Fruit fly (Drosophila melanogaster) whole organism, prepupa: ENCODE measurements around the gene CG13707.

ENCODE experiments used
- Blimp-1 ChIP-seq: fragments of 200-800 bp; sonication (Bioruptor generic); optimal IDR thresholded peaks from 3 replicates; lab custom pipeline; 2017; ENCODE audit warnings: missing biosample characterization, missing genetic modification characterization, mild to moderate bottlenecking, moderate library complexity, missing genetic modification reagents
- CG10631 ChIP-seq: fragments of 200-800 bp; sonication (Bioruptor generic); optimal IDR thresholded peaks from 2 replicates; lab custom pipeline; 2016; ENCODE audit warnings: missing biosample characterization, missing genetic modification characterization
- CG10669 ChIP-seq: fragments of 200-800 bp; sonication (Bioruptor generic); optimal IDR thresholded peaks from 3 replicates; lab custom pipeline; 2018; ENCODE audit warnings: missing biosample characterization, mild to moderate bottlenecking, missing genetic modification characterization, moderate library complexity
- CG11294 ChIP-seq: fragments of 200-800 bp; sonication (Bioruptor generic); IDR thresholded peaks from 2 replicates; pipeline ENCODE4 v1.3.6; 2022; ENCODE audit warnings: missing biosample characterization, missing genetic modification characterization
- CG15336 ChIP-seq: fragments of 200-800 bp; sonication (Bioruptor generic); IDR thresholded peaks from 2 replicates; pipeline ENCODE4 v1.3.6; 2022; ENCODE audit warnings: missing biosample characterization, missing genetic modification characterization
- CG31627 ChIP-seq: fragments of 200-800 bp; sonication (Bioruptor generic); optimal IDR thresholded peaks from 3 replicates; lab custom pipeline; 2016; ENCODE audit warnings: missing biosample characterization, missing genetic modification characterization
- CG32006 ChIP-seq: fragments of 200-800 bp; sonication (Bioruptor generic); optimal IDR thresholded peaks from 3 replicates; lab custom pipeline; 2017; ENCODE audit warnings: missing biosample characterization, mild to moderate bottlenecking, missing genetic modification characterization
- CG34406 ChIP-seq: fragments of 200-800 bp; sonication (Bioruptor generic); optimal IDR thresholded peaks from 3 replicates; lab custom pipeline; 2016; ENCODE audit warnings: missing biosample characterization, missing genetic modification characterization
- CG3919 ChIP-seq: fragments of 200-800 bp; sonication (Bioruptor generic); optimal IDR thresholded peaks from 3 replicates; lab custom pipeline; 2016; ENCODE audit warnings: missing biosample characterization, missing genetic modification characterization
- CG6276 ChIP-seq: fragments of 200-800 bp; sonication (Bioruptor generic); optimal IDR thresholded peaks from 2 replicates; lab custom pipeline; 2017; ENCODE audit warnings: missing biosample characterization, mild to moderate bottlenecking, missing genetic modification characterization
- CG6792 ChIP-seq: fragments of 200-800 bp; sonication (Bioruptor generic); optimal IDR thresholded peaks from 3 replicates; lab custom pipeline; 2016; ENCODE audit warnings: missing biosample characterization, missing genetic modification characterization
- CG6808 ChIP-seq: fragments of 200-800 bp; sonication (Bioruptor generic); optimal IDR thresholded peaks from 3 replicates; lab custom pipeline; 2017; ENCODE audit warnings: missing biosample characterization, missing genetic modification characterization, mild to moderate bottlenecking, moderate library complexity, missing genetic modification reagents
- CG6854 ChIP-seq: fragments of 200-800 bp; sonication (Bioruptor generic); optimal IDR thresholded peaks from 2 replicates; lab custom pipeline; 2017; ENCODE audit warnings: missing biosample characterization, mild to moderate bottlenecking, missing genetic modification characterization
- Eip75B ChIP-seq: fragments of 200-800 bp; sonication (Bioruptor generic); optimal IDR thresholded peaks from 3 replicates; lab custom pipeline; 2016; ENCODE audit warnings: missing biosample characterization, missing genetic modification characterization
- Eip78C ChIP-seq: fragments of 200-800 bp; sonication (Bioruptor generic); peaks from one replicate; lab custom pipeline; 2016; ENCODE audit warnings: missing biosample characterization, missing genetic modification characterization
- Ets21C ChIP-seq: fragments of 200-800 bp; sonication (Bioruptor generic); optimal IDR thresholded peaks from 3 replicates; lab custom pipeline; 2016; ENCODE audit warnings: missing biosample characterization, missing genetic modification characterization
- Ets96B ChIP-seq: fragments of 200-800 bp; optimal IDR thresholded peaks from 2 replicates; lab custom pipeline; 2019; ENCODE audit warnings: missing biosample characterization, mild to moderate bottlenecking, missing genetic modification characterization, moderate library complexity
- Gug ChIP-seq: fragments of 200-800 bp; sonication (Bioruptor generic); IDR thresholded peaks from 2 replicates; pipeline ENCODE4 v1.3.6; 2022; ENCODE audit warnings: missing biosample characterization, missing genetic modification characterization
- Hr38 ChIP-seq: sonication (Bioruptor generic); optimal IDR thresholded peaks from 2 replicates; lab custom pipeline; 2016; ENCODE audit warnings: missing biosample characterization, missing genetic modification characterization
- Lpt ChIP-seq: fragments of 200-800 bp; sonication (Bioruptor generic); optimal IDR thresholded peaks from 3 replicates; lab custom pipeline; 2016; ENCODE audit warnings: missing biosample characterization, missing genetic modification characterization
- Met ChIP-seq: fragments of 200-800 bp; sonication (Bioruptor generic); optimal IDR thresholded peaks from 3 replicates; lab custom pipeline; 2016; ENCODE audit warnings: missing biosample characterization, missing genetic modification characterization
- OdsH ChIP-seq: fragments of 200-800 bp; sonication (Bioruptor generic); optimal IDR thresholded peaks from 3 replicates; lab custom pipeline; 2016; ENCODE audit warnings: missing biosample characterization, missing genetic modification characterization
- Smox ChIP-seq: fragments of 200-800 bp; sonication (Bioruptor generic); optimal IDR thresholded peaks from 3 replicates; lab custom pipeline; 2016; ENCODE audit warnings: missing biosample characterization, missing genetic modification characterization
- Sox102F ChIP-seq: fragments of 200-800 bp; sonication (Bioruptor generic); optimal IDR thresholded peaks from 2 replicates; lab custom pipeline; 2016; ENCODE audit warnings: missing biosample characterization, mild to moderate bottlenecking, missing genetic modification characterization
- Sox14 ChIP-seq: fragments of 200-800 bp; sonication (Bioruptor generic); optimal IDR thresholded peaks from 3 replicates; lab custom pipeline; 2016; ENCODE audit warnings: missing biosample characterization, missing genetic modification characterization
- Sox15 ChIP-seq: fragments of 200-800 bp; sonication (Bioruptor generic); optimal IDR thresholded peaks from 3 replicates; lab custom pipeline; 2016; ENCODE audit warnings: missing biosample characterization, missing genetic modification characterization
- achi ChIP-seq: fragments of 200-800 bp; sonication (Bioruptor generic); optimal IDR thresholded peaks from 3 replicates; lab custom pipeline; 2016; ENCODE audit warnings: missing biosample characterization, missing genetic modification characterization
- acj6 ChIP-seq: fragments of 200-800 bp; sonication (Bioruptor generic); optimal IDR thresholded peaks from 3 replicates; lab custom pipeline; 2016; ENCODE audit warnings: missing biosample characterization, missing genetic modification characterization
- cyc ChIP-seq: fragments of 200-800 bp; sonication (Bioruptor generic); optimal IDR thresholded peaks from 3 replicates; lab custom pipeline; 2016; ENCODE audit warnings: missing biosample characterization, missing genetic modification characterization
- dac ChIP-seq: fragments of 200-800 bp; sonication (Bioruptor generic); optimal IDR thresholded peaks from 2 replicates; lab custom pipeline; 2017; ENCODE audit warnings: missing biosample characterization, mild to moderate bottlenecking, missing genetic modification characterization
- dsx ChIP-seq: fragments of 200-800 bp; optimal IDR thresholded peaks from 3 replicates; lab custom pipeline; 2019; ENCODE audit warnings: missing biosample characterization, mild to moderate bottlenecking, missing genetic modification characterization, moderate library complexity; ENCODE audit not compliant: poor library complexity, severe bottlenecking
- eg ChIP-seq: fragments of 200-800 bp; sonication (Bioruptor generic); IDR thresholded peaks from 3 replicates; pipeline ENCODE4 v1.3.6; 2022; ENCODE audit warnings: missing biosample characterization, missing genetic modification characterization
- esn ChIP-seq: fragments of 200-800 bp; sonication (Bioruptor generic); optimal IDR thresholded peaks from 2 replicates; lab custom pipeline; 2016; ENCODE audit warnings: missing biosample characterization, mild to moderate bottlenecking, missing genetic modification characterization, moderate library complexity
- fd59A ChIP-seq: fragments of 200-800 bp; sonication (Bioruptor generic); optimal IDR thresholded peaks from 2 replicates; lab custom pipeline; 2017; ENCODE audit warnings: missing biosample characterization, mild to moderate bottlenecking, missing genetic modification characterization, missing genetic modification reagents
- fkh ChIP-seq: fragments of 200-800 bp; sonication (Bioruptor generic); optimal IDR thresholded peaks from 3 replicates; lab custom pipeline; 2017; ENCODE audit warnings: missing biosample characterization, mild to moderate bottlenecking, missing genetic modification characterization, moderate library complexity
- lz ChIP-seq: fragments of 200-800 bp; sonication (Bioruptor generic); optimal IDR thresholded peaks from 3 replicates; lab custom pipeline; 2016; ENCODE audit warnings: missing biosample characterization, missing genetic modification characterization
- pdm3 ChIP-seq: fragments of 200-800 bp; sonication (Bioruptor generic); optimal IDR thresholded peaks from 3 replicates; lab custom pipeline; 2016; ENCODE audit warnings: missing biosample characterization, missing genetic modification characterization
- spab ChIP-seq: fragments of 200-800 bp; sonication (Bioruptor generic); optimal IDR thresholded peaks from 2 replicates; lab custom pipeline; 2017; ENCODE audit warnings: missing biosample characterization, mild to moderate bottlenecking, missing genetic modification characterization, missing genetic modification reagents
- ss ChIP-seq, 2 experiments: fragments of 200-800 bp; sonication (Bioruptor generic); optimal IDR thresholded peaks; 2 replicates in 1 of 2; 3 replicates in 1 of 2; lab custom pipeline; 2017 to 2018; ENCODE audit warnings: mild to moderate bottlenecking in 2 of 2, missing biosample characterization in 2 of 2, missing genetic modification characterization in 2 of 2, moderate library complexity in 1 of 2
- svp ChIP-seq: fragments of 200-800 bp; sonication (Bioruptor generic); peaks from one replicate; lab custom pipeline; 2016; ENCODE audit warnings: missing biosample characterization, missing genetic modification characterization
- topi ChIP-seq: fragments of 200-800 bp; sonication (Bioruptor generic); optimal IDR thresholded peaks from 3 replicates; lab custom pipeline; 2016; ENCODE audit warnings: missing biosample characterization, missing genetic modification characterization
- vri ChIP-seq: fragments of 200-800 bp; sonication (Bioruptor generic); optimal IDR thresholded peaks from 3 replicates; lab custom pipeline; 2016; ENCODE audit warnings: missing biosample characterization, mild to moderate bottlenecking, missing genetic modification characterization

The CG13707 gene

DNA sequence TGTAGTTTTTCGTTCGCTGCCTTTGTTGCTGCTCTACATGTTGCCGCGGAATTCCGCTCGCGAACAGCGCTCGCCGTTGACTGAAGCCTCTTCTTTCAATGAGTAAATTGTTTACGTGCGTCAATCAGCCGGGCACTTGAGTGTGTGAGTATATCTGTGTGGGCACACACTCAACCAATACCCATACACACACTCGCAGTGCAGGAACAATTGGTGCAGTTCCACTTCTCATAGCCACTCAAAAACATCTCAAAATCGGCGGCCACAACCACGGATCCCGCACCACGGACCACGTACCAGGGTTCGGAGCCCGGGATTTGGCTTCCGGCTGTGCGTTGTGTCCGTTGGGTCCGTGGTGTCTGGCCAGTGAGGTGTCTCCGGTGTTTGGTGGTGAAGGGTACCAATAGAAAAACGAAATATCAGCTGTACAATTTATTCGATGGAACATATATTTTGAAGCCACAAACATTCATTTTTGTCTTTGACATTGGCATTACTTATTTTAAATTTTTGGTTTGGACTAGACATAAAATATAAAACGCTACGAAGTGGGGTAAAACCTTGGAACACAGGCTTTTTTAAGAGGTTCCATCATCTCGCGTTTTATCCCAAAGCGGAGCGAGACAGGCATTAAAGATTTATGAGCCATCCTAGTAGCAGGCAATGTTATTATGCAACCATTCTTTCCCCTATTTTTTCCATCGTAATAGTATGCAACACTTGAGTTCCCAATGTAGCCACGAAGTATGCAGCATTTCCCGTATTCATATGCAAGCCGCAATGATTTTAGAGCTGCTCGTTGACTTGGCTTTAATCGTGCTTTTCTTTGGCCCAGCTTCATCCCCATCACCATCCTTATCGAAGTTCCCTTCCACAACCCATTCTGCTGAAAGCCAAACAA, at the start of gene CG13707:
Gene CG13707, minus strand, starts transcription at position 70 of the 901 bp plus-strand sequence.
- TF ChIP-seq Hr38 (GFP tag; lab: Kevin White, UChicago) (no peak), vri (GFP tag; lab: Kevin White, UChicago) (no peak), CG32006 (GFP tag; lab: Kevin White, UChicago) (no peak), esn (GFP tag; lab: Kevin White, UChicago) (no peak), Sox15 (GFP tag; lab: Kevin White, UChicago) (no peak), Eip78C (GFP tag; lab: Kevin White, UChicago) (peak; percentile 56), Lpt (GFP tag; lab: Kevin White, UChicago) (no peak), lz (GFP tag; lab: Kevin White, UChicago) (no peak), Smox (GFP tag; lab: Kevin White, UChicago) (no peak), achi (GFP tag; lab: Kevin White, UChicago) (no peak), dsx (no peak), Sox102F (GFP tag; lab: Kevin White, UChicago) (no peak), CG10669 (no peak), Eip75B (GFP tag; lab: Kevin White, UChicago) (no peak), CG6854 (peak; percentile 18), Ets21C (GFP tag; lab: Kevin White, UChicago) (no peak), Met (GFP tag; lab: Kevin White, UChicago) (no peak), CG10631 (GFP tag; lab: Kevin White, UChicago) (no peak), Ets96B (tag; lab: Kevin White, UChicago) (no peak), CG6808 (GFP tag; lab: Kevin White, UChicago) (no peak), dac (GFP tag; lab: Kevin White, UChicago) (no peak), Sox14 (GFP tag; lab: Kevin White, UChicago) (no peak), ss (GFP tag; optimal IDR thresholded peaks at IDR 0.05; lab: Kevin White, UChicago) (peak in 1 of 2 experiments; percentile 4), OdsH (GFP tag; lab: Kevin White, UChicago) (no peak), CG3919 (GFP tag; lab: Kevin White, UChicago) (peak; percentile 4), pdm3 (no peak), acj6 (no peak), CG15336 (GFP tag; lab: Robert Waterston, UW) (no peak), CG31627 (GFP tag; lab: Kevin White, UChicago) (no peak), cyc (GFP tag; lab: Kevin White, UChicago) (no peak), CG6276 (no peak), CG6792 (GFP tag; lab: Kevin White, UChicago) (no peak), fd59A (no peak), fkh (no peak), topi (no peak), CG34406 (GFP tag; lab: Kevin White, UChicago) (no peak), CG11294 (GFP tag; lab: Robert Waterston, UW) (no peak), svp (GFP tag; lab: Kevin White, UChicago) (peak; percentile 58), eg (GFP tag; lab: Robert Waterston, UW) (peak; percentile 32; the same call in 1 of the 3 replicates), spab (GFP tag; lab: Kevin White, UChicago) (no peak), Gug (GFP tag; lab: Robert Waterston, UW) (no peak), Blimp-1 (no peak)
- TF ChIP-seq, all 60 proteins: peak for 6
